Fruit fly (Drosophila melanogaster) whole organism, prepupa: Measurements from ENCODE around the gene CG1582.

ENCODE experiments used
- CG11762 ChIP-seq: fragments of 200-800 bp; sonication (Bioruptor generic); optimal IDR thresholded peaks from 3 replicates; lab custom pipeline; 2016; ENCODE audit warnings: missing biosample characterization, missing genetic modification characterization; ENCODE audit not compliant: insufficient read depth
- CG4318 ChIP-seq: fragments of 200-800 bp; sonication (Bioruptor generic); optimal IDR thresholded peaks from 3 replicates; lab custom pipeline; 2017; ENCODE audit warnings: missing biosample characterization, mild to moderate bottlenecking, missing genetic modification characterization

DNA sequence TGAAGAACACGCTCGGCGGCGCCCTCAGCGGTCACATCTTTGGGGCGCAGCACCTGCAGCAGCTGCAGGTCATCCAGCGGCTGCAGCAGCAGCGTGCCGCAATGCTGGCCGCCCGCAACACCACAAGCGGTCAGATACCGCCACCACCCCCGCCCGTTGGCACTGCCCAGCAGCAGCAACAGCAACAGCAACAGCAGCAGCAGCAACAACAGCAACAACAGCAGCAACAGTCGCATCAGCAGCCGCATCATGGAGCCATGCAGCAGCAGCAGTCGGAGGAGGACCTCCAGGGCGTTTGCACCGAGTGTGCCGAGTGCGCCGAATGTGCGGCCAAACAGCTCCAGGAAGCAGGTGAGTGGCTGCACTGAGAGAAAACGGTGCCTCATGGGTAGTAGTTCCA, 13.5 kb upstream of the CG1582 start:
- no peak for TF ChIP-seq CG11762 (GFP tag; lab: Kevin White, UChicago)
- no peak for TF ChIP-seq CG4318 (GFP tag; lab: Kevin White, UChicago)
